Worm (Caenorhabditis elegans) whole organism, young adult: ENCODE results near the gene nuaf-3.
"Not testable (repeated sequence)": the region's sequence is repeated elsewhere in the genome, so short reads cannot be mapped to it uniquely, and the experiment has no call there.

ENCODE experiments used
- B0261.1 ChIP-seq: sonication (generic microtip); optimal IDR thresholded peaks from 2 replicates; lab custom pipeline; 2016; ENCODE audit warnings: mild to moderate bottlenecking, missing genetic modification characterization, moderate library complexity, missing compliant biosample characterization
- C17E4.6 ChIP-seq: fragments of 200-800 bp; sonication (Bioruptor generic); IDR thresholded peaks from 2 replicates; pipeline ENCODE4 v1.3.6; 2022; ENCODE audit warnings: missing genetic modification reagents, missing genetic modification characterization, missing compliant biosample characterization
- D2030.7 ChIP-seq: fragments of 200-800 bp; sonication (Bioruptor generic); IDR thresholded peaks from 2 replicates; pipeline ENCODE4 v1.3.6; 2022; ENCODE audit warnings: missing genetic modification reagents, missing genetic modification characterization, missing compliant biosample characterization
- Y67H2A.10 ChIP-seq: fragments of 200-800 bp; sonication (Bioruptor generic); conservative IDR thresholded peaks from 2 replicates; pipeline ENCODE4 v1.3.6; 2022; ENCODE audit warnings: missing genetic modification reagents, missing genetic modification characterization, missing compliant biosample characterization
- Y95B8A.8 ChIP-seq: fragments of 200-800 bp; sonication (Bioruptor generic); IDR thresholded peaks from 2 replicates; pipeline ENCODE4 v1.3.6; 2022; ENCODE audit warnings: missing genetic modification reagents, missing genetic modification characterization, missing compliant biosample characterization
- aptf-2 ChIP-seq: fragments of 200-800 bp; sonication (Bioruptor generic); conservative IDR thresholded peaks from 2 replicates; pipeline ENCODE4 v1.3.6; 2022; ENCODE audit warnings: missing genetic modification reagents, missing genetic modification characterization, missing compliant biosample characterization
- attf-3 ChIP-seq: fragments of 200-800 bp; sonication (Bioruptor generic); conservative IDR thresholded peaks from 2 replicates; pipeline ENCODE4 v1.3.6; 2022; ENCODE audit warnings: missing genetic modification reagents, missing genetic modification characterization, missing compliant biosample characterization
- bed-2 ChIP-seq: fragments of 200-800 bp; sonication (Bioruptor generic); IDR thresholded peaks from 2 replicates; pipeline ENCODE4 v1.3.6; 2022; ENCODE audit warnings: missing genetic modification reagents, missing genetic modification characterization, missing compliant biosample characterization
- cebp-1 ChIP-seq, 2 experiments: fragments of 200-800 bp in 1 of 2; sonication (Bioruptor generic) in 1 of 2; sonication (generic microtip) in 1 of 2; IDR thresholded peaks in 1 of 2; optimal IDR thresholded peaks in 1 of 2; 2 replicates each; pipeline versions ENCODE4 v1.3.6 to Lab custom; 2017 to 2022; ENCODE audit warnings: missing compliant biosample characterization in 2 of 2, missing genetic modification characterization in 2 of 2, mild to moderate bottlenecking in 1 of 2, missing genetic modification reagents in 1 of 2, moderate library complexity in 1 of 2
- ceh-100 ChIP-seq: fragments of 200-800 bp; sonication (Bioruptor generic); IDR thresholded peaks from 2 replicates; pipeline ENCODE4 v1.3.6; 2022; ENCODE audit warnings: missing genetic modification reagents, missing genetic modification characterization, missing compliant biosample characterization
- dox-1 ChIP-seq: fragments of 200-800 bp; sonication (Bioruptor generic); IDR thresholded peaks from 2 replicates; pipeline ENCODE4 v1.3.6; 2022; ENCODE audit warnings: missing genetic modification reagents, missing genetic modification characterization, missing compliant biosample characterization
- dpff-1 ChIP-seq: sonication (generic microtip); optimal IDR thresholded peaks from 2 replicates; lab custom pipeline; 2017; ENCODE audit warnings: mild to moderate bottlenecking, missing genetic modification characterization, missing compliant biosample characterization
- dpl-1 ChIP-seq: fragments of 150-350 bp; optimal IDR thresholded peaks from 2 replicates; lab custom pipeline; 2014; ENCODE audit warnings: missing biosample characterization, missing genetic modification reagents, missing genetic modification characterization
- efl-1 ChIP-seq: fragments of 150-350 bp; optimal IDR thresholded peaks from 2 replicates; lab custom pipeline; 2014; ENCODE audit warnings: missing biosample characterization, missing genetic modification reagents, missing genetic modification characterization
- egl-18 ChIP-seq: fragments of 200-800 bp; sonication (Bioruptor generic); IDR thresholded peaks from 2 replicates; pipeline ENCODE4 v1.3.6; 2022; ENCODE audit warnings: missing genetic modification reagents, missing genetic modification characterization, missing compliant biosample characterization
- egl-44 ChIP-seq: fragments of 200-800 bp; sonication (Bioruptor generic); IDR thresholded peaks from 2 replicates; pipeline ENCODE4 v1.3.6; 2022; ENCODE audit warnings: missing genetic modification reagents, missing genetic modification characterization, missing compliant biosample characterization
- egrh-3 ChIP-seq: fragments of 200-800 bp; sonication (Bioruptor generic); IDR thresholded peaks from 2 replicates; pipeline ENCODE4 v1.3.6; 2022; ENCODE audit warnings: missing genetic modification reagents, missing genetic modification characterization, missing compliant biosample characterization
- hmg-1.2 ChIP-seq: fragments of 200-800 bp; sonication (Bioruptor generic); IDR thresholded peaks from 2 replicates; pipeline ENCODE4 v1.3.6; 2022; ENCODE audit warnings: missing genetic modification reagents, missing genetic modification characterization, missing compliant biosample characterization
- hsf-1 ChIP-seq: fragments of 200-800 bp; sonication (Bioruptor generic); IDR thresholded peaks from 2 replicates; pipeline ENCODE4 v1.3.6; 2022; ENCODE audit warnings: missing genetic modification reagents, missing genetic modification characterization, missing compliant biosample characterization
- lin-26 ChIP-seq: fragments of 200-800 bp; sonication (Bioruptor generic); IDR thresholded peaks from 2 replicates; pipeline ENCODE4 v1.3.6; 2022; ENCODE audit warnings: missing genetic modification reagents, missing genetic modification characterization, missing compliant biosample characterization
- lin-54 ChIP-seq: fragments of 200-800 bp; sonication (Bioruptor generic); optimal IDR thresholded peaks from 2 replicates; lab custom pipeline; 2018; ENCODE audit warnings: mild to moderate bottlenecking, missing genetic modification characterization, missing compliant biosample characterization
- mcd-1 ChIP-seq: fragments of 200-800 bp; sonication (Bioruptor generic); IDR thresholded peaks from 2 replicates; pipeline ENCODE4 v1.3.6; 2022; ENCODE audit warnings: missing genetic modification reagents, missing genetic modification characterization, missing compliant biosample characterization
- nfyb-1 ChIP-seq: fragments of 200-800 bp; sonication (Bioruptor generic); IDR thresholded peaks from 2 replicates; pipeline ENCODE4 v1.3.6; 2022; ENCODE audit warnings: missing genetic modification reagents, missing genetic modification characterization, missing compliant biosample characterization
- nhr-120 ChIP-seq: fragments of 200-800 bp; sonication (Bioruptor generic); IDR thresholded peaks from 2 replicates; pipeline ENCODE4 v1.3.6; 2022; ENCODE audit warnings: missing genetic modification characterization, missing compliant biosample characterization
- rpc-1 ChIP-seq, 2 experiments: fragments of 150-350 bp in 1 of 2; sonication (generic microtip) in 1 of 2; optimal IDR thresholded peaks; 2 replicates each; lab custom pipeline; 2014 to 2018; ENCODE audit warnings: missing biosample characterization in 1 of 2, missing genetic modification characterization in 1 of 2, missing genetic modification reagents in 1 of 2, missing genotype in 1 of 2
- tbp1 ChIP-seq: fragments of 200-800 bp; sonication (Bioruptor generic); optimal IDR thresholded peaks from 2 replicates; lab custom pipeline; 2018; ENCODE audit warnings: mild to moderate bottlenecking, missing genetic modification characterization, missing compliant biosample characterization
- tlf-1 ChIP-seq: fragments of 200-800 bp; sonication (Bioruptor generic); optimal IDR thresholded peaks from 2 replicates; lab custom pipeline; 2018; ENCODE audit warnings: mild to moderate bottlenecking, missing genetic modification characterization, missing compliant biosample characterization
- zfh-2 ChIP-seq: fragments of 200-800 bp; sonication (Bioruptor generic); conservative IDR thresholded peaks from 2 replicates; pipeline ENCODE4 v1.3.6; 2022; ENCODE audit warnings: missing genetic modification reagents, missing genetic modification characterization, missing compliant biosample characterization
- ztf-22 ChIP-seq: fragments of 200-800 bp; sonication (Bioruptor generic); optimal IDR thresholded peaks from 2 replicates; lab custom pipeline; 2018; ENCODE audit warnings: mild to moderate bottlenecking, missing genetic modification characterization, moderate library complexity, missing compliant biosample characterization
- ztf-25 ChIP-seq: fragments of 200-800 bp; sonication (Bioruptor generic); IDR thresholded peaks from 2 replicates; pipeline ENCODE4 v1.3.6; 2022; ENCODE audit warnings: missing genetic modification reagents, missing genetic modification characterization, missing compliant biosample characterization
- ztf-28 ChIP-seq: fragments of 200-800 bp; sonication (Bioruptor generic); IDR thresholded peaks from 2 replicates; pipeline ENCODE4 v1.3.6; 2022; ENCODE audit warnings: missing genetic modification reagents, missing genetic modification characterization, missing compliant biosample characterization

nuaf-3 gene

DNA sequence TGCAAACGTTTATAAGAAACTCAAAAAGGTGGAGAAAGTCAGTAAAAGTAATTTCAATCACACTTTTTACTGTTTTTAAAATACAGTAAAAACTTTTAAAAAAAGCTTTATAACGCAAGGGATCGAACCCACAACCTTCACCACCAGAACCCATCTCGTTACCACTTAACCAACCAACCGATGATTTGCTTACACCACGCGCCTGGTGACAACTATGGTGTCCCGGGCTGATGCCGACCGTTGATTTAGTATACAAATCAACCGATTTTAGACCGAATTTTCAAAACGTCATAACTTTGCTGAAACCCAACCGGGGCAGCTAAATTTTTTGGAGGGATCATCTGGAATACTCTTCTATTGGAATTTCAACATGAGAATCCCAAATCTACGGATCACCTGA lies 12.8 kb downstream of the nuaf-3 start:
- TF ChIP-seq nfyb-1 (GFP tag; lab: Robert Waterston, UW) = peak; percentile 70
- peak; percentile 55; the same call in 1 of the 2 replicates for TF ChIP-seq egl-44
- peak; percentile 55 for TF ChIP-seq hmg-1.2 (GFP tag; lab: Robert Waterston, UW)
- TF ChIP-seq ztf-25 (GFP tag; lab: Robert Waterston, UW) = peak; percentile 82
- peak; percentile 65; the same call in 1 of the 2 replicates for TF ChIP-seq ceh-100 (GFP tag; lab: Robert Waterston, UW)
- TF ChIP-seq Y95B8A.8 (GFP tag; lab: Robert Waterston, UW) = 0 out of 2 replicates have a peak, but pooled peaks have one; percentile 49
- 0 out of 2 replicates have a peak, but pooled peaks have one; percentile 60 for TF ChIP-seq nhr-120 (GFP tag; lab: Robert Waterston, UW)
- TF ChIP-seq lin-26 (GFP tag; lab: Robert Waterston, UW) = peak; percentile 91
- peak; percentile 60 for TF ChIP-seq D2030.7 (GFP tag; lab: Robert Waterston, UW)
- 0 out of 2 replicates have a peak, but pooled peaks have one; percentile 58 for TF ChIP-seq hsf-1 (GFP tag; lab: Robert Waterston, UW)
- peak; percentile 77 for TF ChIP-seq tbp1 (GFP tag; lab: Kevin White, UChicago)
- peak; percentile 47 for TF ChIP-seq B0261.1 (tag; lab: Kevin White, UChicago)
- TF ChIP-seq C17E4.6 = 0 out of 2 replicates have a peak, but pooled peaks have one; percentile 23
- TF ChIP-seq rpc-1 (optimal IDR thresholded peaks at IDR 0.05; lab: Kevin White, UChicago) = not testable (repeated sequence)
- TF ChIP-seq rpc-1 (tag; optimal IDR thresholded peaks at IDR 0.05; lab: Kevin White, UChicago) = peak; percentile 15

DNA sequence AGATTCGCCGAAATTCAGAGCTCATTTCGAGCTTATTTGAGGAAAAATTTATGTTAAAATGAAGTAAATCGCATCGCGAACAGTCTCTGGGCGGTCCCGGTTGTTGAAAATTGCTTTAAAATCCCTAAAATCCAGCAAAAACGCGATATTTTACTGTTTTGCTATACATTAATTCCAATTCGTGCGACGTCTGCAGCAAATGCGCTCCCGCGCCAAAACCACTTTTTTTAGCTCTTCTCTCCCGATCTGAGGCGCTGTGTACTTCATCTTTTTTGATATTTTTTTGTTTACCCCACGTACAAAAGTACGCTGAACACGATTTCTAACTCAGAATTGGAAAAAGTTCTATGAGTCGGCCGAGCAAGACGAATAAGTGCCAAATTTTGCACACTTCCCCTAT lies 14.9 kb downstream of the nuaf-3 start, which contains the start of gene R07H5.16:
R07H5.16 (plus strand) TSS at position 348 of the 400 bp plus-strand sequence.
- TF ChIP-seq egrh-3 (GFP tag; lab: Robert Waterston, UW) (0 out of 2 replicates have a peak, but pooled peaks have one; percentile 21), D2030.7 (GFP tag; lab: Robert Waterston, UW) (peak; percentile 32; the same call in 1 of the 2 replicates), attf-3 (GFP tag; lab: Robert Waterston, UW) (peak; percentile 46; the same call in 1 of the 2 replicates), ztf-25 (GFP tag; lab: Robert Waterston, UW) (0 out of 2 replicates have a peak, but pooled peaks have one; percentile 64), Y67H2A.10 (GFP tag; lab: Robert Waterston, UW) (0 out of 2 replicates have a peak, but pooled peaks have one; percentile 10), ztf-28 (GFP tag; lab: Robert Waterston, UW) (0 out of 2 replicates have a peak, but pooled peaks have one; percentile 53), ceh-100 (GFP tag; lab: Robert Waterston, UW) (peak; percentile 92), dox-1 (GFP tag; lab: Robert Waterston, UW) (0 out of 2 replicates have a peak, but pooled peaks have one; percentile 12), aptf-2 (GFP tag; lab: Robert Waterston, UW) (peak; percentile 81), mcd-1 (GFP tag; lab: Robert Waterston, UW) (peak; percentile 79)

DNA sequence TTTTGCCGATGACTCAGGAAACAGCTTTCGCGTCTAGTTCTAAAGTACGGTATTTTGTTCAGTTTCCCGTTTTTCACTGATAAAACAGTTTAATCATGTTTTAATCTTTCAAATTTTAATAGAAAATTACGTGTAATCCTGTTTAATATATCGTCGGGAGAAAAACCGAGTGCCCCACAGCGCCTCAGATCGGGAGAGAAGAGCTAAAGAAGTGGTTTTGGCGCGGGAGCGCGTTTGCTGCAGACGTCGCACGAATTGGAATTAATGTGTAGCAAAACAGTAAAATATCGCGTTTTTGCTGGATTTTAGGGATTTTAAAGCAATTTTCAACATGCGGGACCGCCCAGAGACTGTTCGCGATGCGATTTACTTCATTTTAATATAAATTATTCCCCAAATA lies 16.6 kb downstream of the nuaf-3 start:
- TF ChIP-seq attf-3 (GFP tag; lab: Robert Waterston, UW) (0 out of 2 replicates have a peak, but pooled peaks have one; percentile 38), ztf-25 (GFP tag; lab: Robert Waterston, UW) (peak; percentile 81), mcd-1 (GFP tag; lab: Robert Waterston, UW) (peak; percentile 77), ztf-28 (GFP tag; lab: Robert Waterston, UW) (peak; percentile 78; the same call in 1 of the 2 replicates), egrh-3 (GFP tag; lab: Robert Waterston, UW) (peak; percentile 47; the same call in 1 of the 2 replicates), ceh-100 (GFP tag; lab: Robert Waterston, UW) (peak; percentile 89), dox-1 (GFP tag; lab: Robert Waterston, UW) (0 out of 2 replicates have a peak, but pooled peaks have one; percentile 45), C17E4.6 (peak; percentile 27; the same call in 1 of the 2 replicates), D2030.7 (GFP tag; lab: Robert Waterston, UW) (peak; percentile 49), aptf-2 (GFP tag; lab: Robert Waterston, UW) (peak; percentile 74)
- TF ChIP-seq, all 124 proteins: peak for 10; not testable (repeated sequence) for 114

DNA sequence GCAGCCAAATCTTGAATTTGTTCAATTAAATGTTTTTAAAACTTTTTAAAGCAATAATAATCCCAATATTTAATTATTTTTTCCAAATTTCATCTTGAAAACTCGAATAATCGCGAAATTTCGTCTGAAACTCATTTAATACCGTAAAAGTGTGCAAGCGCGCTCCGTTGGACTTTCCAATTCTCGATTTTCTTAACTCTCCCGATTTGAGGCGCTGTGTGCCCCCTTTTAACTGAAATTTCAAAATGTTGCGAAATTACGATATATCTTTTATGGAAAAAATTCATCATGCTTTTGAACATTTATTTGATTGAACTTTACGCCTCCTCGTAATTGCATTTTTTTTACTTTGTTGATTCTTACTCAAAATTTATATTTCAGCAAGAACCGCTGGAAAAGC lies 18.3 kb downstream of the nuaf-3 start, which contains the start of gene R07H5.11:
R07H5.11 (plus strand) TSS at position 380 of the 400 bp plus-strand sequence.
- TF ChIP-seq mcd-1 (GFP tag; lab: Robert Waterston, UW) (peak; percentile 60), cebp-1 (GFP tag; IDR thresholded peaks at IDR 0.05; lab: Robert Waterston, UW) (peak; percentile 78), cebp-1 (tag; optimal IDR thresholded peaks at IDR 0.05; lab: Kevin White, UChicago) (peak; percentile 70)

DNA sequence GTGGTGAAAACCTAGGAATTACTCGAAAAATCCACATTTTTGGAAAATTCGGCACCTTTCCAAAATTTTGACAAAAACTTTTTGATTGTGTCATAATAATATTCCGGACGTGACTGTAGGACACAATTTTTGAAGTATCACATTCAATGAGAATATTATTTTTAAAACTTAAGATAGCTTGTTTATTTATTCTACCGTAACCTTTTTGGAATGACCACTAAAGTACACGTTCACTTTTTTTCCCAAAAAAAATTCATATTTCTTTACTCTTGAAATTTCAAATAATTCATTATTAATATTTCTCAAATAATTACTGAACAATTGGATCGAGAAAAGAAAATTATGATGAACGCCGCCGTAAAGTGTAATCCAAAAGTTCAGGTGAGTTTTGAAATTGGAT lies 23.1 kb downstream of the nuaf-3 start, which contains the start of gene R07H5.9:
R07H5.9 (plus strand) TSS at position 301 of the 400 bp plus-strand sequence.
- TF ChIP-seq zfh-2 = no peak
- no peak for TF ChIP-seq efl-1 (GFP tag; lab: Kevin White, UChicago)
- TF ChIP-seq bed-2 = no peak
- no peak for TF ChIP-seq lin-54 (GFP tag; lab: Kevin White, UChicago)
- TF ChIP-seq dpff-1 (tag; lab: Kevin White, UChicago) = no peak
- no peak for TF ChIP-seq egl-18 (GFP tag; lab: Robert Waterston, UW)
- no peak for TF ChIP-seq ztf-22 (GFP tag; lab: Kevin White, UChicago)
- TF ChIP-seq tlf-1 (GFP tag; lab: Kevin White, UChicago) = no peak
- TF ChIP-seq dpl-1 (GFP tag; lab: Kevin White, UChicago) = no peak
- TF ChIP-seq ceh-100 (GFP tag; lab: Robert Waterston, UW) = no peak
- TF ChIP-seq, all 124 proteins: peak for 0
